Fruit fly (Drosophila melanogaster) whole organism, embryonic: ENCODE measurements around the gene Tom40.
A peak's percentile ranks its signal among the peaks of the same experiment; 100 is the strongest.

Experiments used
- Adf1 ChIP-seq: fragments of 200-800 bp; sonication (Bioruptor generic); IDR thresholded peaks from 2 replicates; pipeline ENCODE4 v1.3.6; 2022; ENCODE audit warnings: missing biosample characterization, missing genetic modification characterization
- Awh ChIP-seq: fragments of 200-800 bp; sonication (Bioruptor generic); IDR thresholded peaks from 2 replicates; pipeline ENCODE4, ENCODE4 v1.3.6; 2022; ENCODE audit warnings: missing biosample characterization, missing genetic modification characterization
- CG10274 ChIP-seq: fragments of 200-800 bp; sonication (Bioruptor generic); optimal IDR thresholded peaks from 3 replicates; lab custom pipeline; 2017; ENCODE audit warnings: missing biosample characterization, mild to moderate bottlenecking, missing genetic modification characterization
- CG10462 ChIP-seq: fragments of 200-800 bp; sonication (Bioruptor generic); optimal IDR thresholded peaks from 2 replicates; lab custom pipeline; 2016; ENCODE audit warnings: missing biosample characterization, missing genetic modification characterization
- CG10979 ChIP-seq: fragments of 200-800 bp; sonication (Bioruptor generic); optimal IDR thresholded peaks from 2 replicates; lab custom pipeline; 2018; ENCODE audit warnings: missing biosample characterization, mild to moderate bottlenecking, missing genetic modification characterization, moderate library complexity
- CG12299 ChIP-seq: fragments of 200-800 bp; sonication (Bioruptor generic); optimal IDR thresholded peaks from 2 replicates; lab custom pipeline; 2018; ENCODE audit warnings: missing biosample characterization, mild to moderate bottlenecking, missing genetic modification characterization
- CG13123 ChIP-seq: fragments of 200-800 bp; sonication (Bioruptor generic); optimal IDR thresholded peaks from 2 replicates; lab custom pipeline; 2016; ENCODE audit warnings: missing biosample characterization, missing genetic modification characterization
- CG13624 ChIP-seq: fragments of 200-800 bp; sonication (Bioruptor generic); optimal IDR thresholded peaks from 2 replicates; lab custom pipeline; 2016; ENCODE audit warnings: missing biosample characterization, missing genetic modification characterization
- CG13775 ChIP-seq: fragments of 200-800 bp; sonication (Bioruptor generic); optimal IDR thresholded peaks from 3 replicates; lab custom pipeline; 2017; ENCODE audit warnings: missing biosample characterization, mild to moderate bottlenecking, missing genetic modification characterization
- CG14050 ChIP-seq: fragments of 200-800 bp; sonication (Bioruptor generic); IDR thresholded peaks from 3 replicates; pipeline ENCODE4 v1.3.6; 2022; ENCODE audit warnings: missing biosample characterization, missing genetic modification characterization
- CG14667 ChIP-seq: fragments of 200-800 bp; sonication (Bioruptor generic); IDR thresholded peaks from 2 replicates; pipeline ENCODE4 v1.3.6; 2022; ENCODE audit warnings: missing biosample characterization, missing genetic modification characterization
- CG17802 ChIP-seq: fragments of 200-800 bp; sonication (Bioruptor generic); optimal IDR thresholded peaks from 2 replicates; lab custom pipeline; 2018; ENCODE audit warnings: missing biosample characterization, mild to moderate bottlenecking, missing genetic modification characterization, moderate library complexity
- CG30020 ChIP-seq: fragments of 200-800 bp; optimal IDR thresholded peaks from 2 replicates; lab custom pipeline; 2019; ENCODE audit warnings: missing biosample characterization, mild to moderate bottlenecking, missing genetic modification characterization, moderate library complexity
- CG4820 ChIP-seq: fragments of 200-800 bp; sonication (Bioruptor generic); optimal IDR thresholded peaks from 3 replicates; lab custom pipeline; 2016; ENCODE audit warnings: missing biosample characterization, missing genetic modification characterization
- CG6254 ChIP-seq: fragments of 200-800 bp; sonication (Bioruptor generic); optimal IDR thresholded peaks from 3 replicates; lab custom pipeline; 2017; ENCODE audit warnings: mild to moderate bottlenecking, missing biosample characterization, missing genetic modification reagents, missing genetic modification characterization
- CG9609 ChIP-seq: fragments of 200-800 bp; sonication (Bioruptor generic); optimal IDR thresholded peaks from 3 replicates; lab custom pipeline; 2016; ENCODE audit warnings: missing biosample characterization, missing genetic modification characterization
- CrebB ChIP-seq: fragments of 200-800 bp; sonication (Bioruptor generic); optimal IDR thresholded peaks from 3 replicates; lab custom pipeline; 2018; ENCODE audit warnings: missing biosample characterization, mild to moderate bottlenecking, missing genetic modification characterization
- D19B ChIP-seq: fragments of 200-800 bp; sonication (Bioruptor generic); optimal IDR thresholded peaks from 2 replicates; lab custom pipeline; 2017; ENCODE audit warnings: missing biosample characterization, mild to moderate bottlenecking, missing genetic modification characterization
- Dek ChIP-seq: fragments of 200-800 bp; sonication (Bioruptor generic); optimal IDR thresholded peaks from 3 replicates; lab custom pipeline; 2019; ENCODE audit warnings: missing biosample characterization, mild to moderate bottlenecking, missing genetic modification characterization, moderate library complexity
- Fer1 ChIP-seq: fragments of 200-800 bp; sonication (Bioruptor generic); optimal IDR thresholded peaks from 2 replicates; lab custom pipeline; 2017; ENCODE audit warnings: missing biosample characterization, mild to moderate bottlenecking, missing genetic modification characterization
- Gug ChIP-seq: fragments of 200-800 bp; sonication (Bioruptor generic); IDR thresholded peaks from 4 replicates; pipeline ENCODE4 v1.3.6; 2022; ENCODE audit warnings: missing biosample characterization, missing genetic modification characterization
- Hey ChIP-seq: fragments of 200-800 bp; sonication (Bioruptor generic); optimal IDR thresholded peaks from 3 replicates; lab custom pipeline; 2018; ENCODE audit warnings: missing biosample characterization, mild to moderate bottlenecking, missing genetic modification characterization
- Lpt ChIP-seq: fragments of >200 bp; optimal IDR thresholded peaks from 2 replicates; lab custom pipeline; 2018; ENCODE audit warnings: missing biosample characterization, missing genetic modification characterization
- Mad ChIP-seq: fragments of 200-800 bp; sonication (Bioruptor generic); optimal IDR thresholded peaks from 2 replicates; lab custom pipeline; 2016; ENCODE audit warnings: missing biosample characterization, missing genetic modification characterization
- NK7.1 ChIP-seq: fragments of 200-800 bp; sonication (Bioruptor generic); optimal IDR thresholded peaks from 3 replicates; lab custom pipeline; 2016; ENCODE audit warnings: missing biosample characterization, missing genetic modification characterization
- Nf-YC ChIP-seq: fragments of 200-800 bp; optimal IDR thresholded peaks from 3 replicates; lab custom pipeline; 2019; ENCODE audit warnings: missing biosample characterization, mild to moderate bottlenecking, missing genetic modification characterization, moderate library complexity
- Side ChIP-seq: fragments of 200-800 bp; sonication (Bioruptor generic); optimal IDR thresholded peaks from 2 replicates; lab custom pipeline; 2016; ENCODE audit warnings: missing biosample characterization, missing genetic modification characterization
- Trl ChIP-seq, 3 experiments: fragments of >200 bp in 2 of 3; fragments of 200-800 bp in 1 of 3; sonication (Bioruptor generic) in 1 of 3; optimal IDR thresholded peaks; 2 replicates in 1 of 3; 3 replicates in 2 of 3; lab custom pipeline; 2016 to 2017; ENCODE audit warnings: missing biosample characterization in 1 of 3, missing genetic modification characterization in 1 of 3
- Xrp1 ChIP-seq: fragments of 200-800 bp; sonication (Bioruptor generic); IDR thresholded peaks from 2 replicates; pipeline ENCODE4 v1.3.6; 2022; ENCODE audit warnings: missing biosample characterization, missing genetic modification characterization
- corto ChIP-seq: fragments of 200-800 bp; sonication (Bioruptor generic); optimal IDR thresholded peaks from 2 replicates; lab custom pipeline; 2016; ENCODE audit warnings: missing biosample characterization, mild to moderate bottlenecking, missing genetic modification characterization, moderate library complexity
- croc ChIP-seq: fragments of 200-800 bp; sonication (Bioruptor generic); conservative IDR thresholded peaks from 3 replicates; pipeline ENCODE4 v1.3.6; 2022; ENCODE audit warnings: missing biosample characterization, missing genetic modification characterization
- exex ChIP-seq: fragments of 200-800 bp; sonication (Bioruptor generic); optimal IDR thresholded peaks from 4 replicates; lab custom pipeline; 2018; ENCODE audit warnings: missing biosample characterization, mild to moderate bottlenecking, missing genetic modification characterization, moderate library complexity
- eyg ChIP-seq: fragments of 200-800 bp; sonication (Bioruptor generic); optimal IDR thresholded peaks from 3 replicates; lab custom pipeline; 2016; ENCODE audit warnings: missing biosample characterization, missing genetic modification characterization
- gem ChIP-seq: fragments of 200-800 bp; sonication (Bioruptor generic); optimal IDR thresholded peaks from 2 replicates; lab custom pipeline; 2019; ENCODE audit warnings: missing biosample characterization, mild to moderate bottlenecking, missing genetic modification characterization, moderate library complexity
- gsb ChIP-seq: fragments of 200-800 bp; sonication (Bioruptor generic); IDR thresholded peaks from 2 replicates; pipeline ENCODE4 v1.3.6; 2022; ENCODE audit warnings: missing biosample characterization, missing genetic modification characterization
- her ChIP-seq: fragments of 200-800 bp; sonication (Bioruptor generic); optimal IDR thresholded peaks from 2 replicates; lab custom pipeline; 2016; ENCODE audit warnings: missing biosample characterization, missing genetic modification characterization
- ken ChIP-seq: fragments of 200-800 bp; sonication (Bioruptor generic); IDR thresholded peaks from 3 replicates; pipeline ENCODE4 v1.3.6; 2022; ENCODE audit warnings: missing biosample characterization, missing genetic modification characterization
- lmd ChIP-seq: fragments of 200-800 bp; sonication (Bioruptor generic); IDR thresholded peaks from 2 replicates; pipeline ENCODE4 v1.3.6; 2022; ENCODE audit warnings: missing biosample characterization, missing genetic modification characterization
- lov ChIP-seq, 2 experiments: fragments of 200-800 bp in 1 of 2; fragments of >200 bp in 1 of 2; sonication (Bioruptor generic) in 1 of 2; IDR thresholded peaks in 1 of 2; optimal IDR thresholded peaks in 1 of 2; 2 replicates in 1 of 2; 3 replicates in 1 of 2; pipeline versions ENCODE4 v1.3.6 to Lab custom; 2017 to 2022; ENCODE audit warnings: missing biosample characterization in 1 of 2, missing genetic modification characterization in 1 of 2
- nerfin-2 ChIP-seq: fragments of 200-800 bp; sonication (Bioruptor generic); IDR thresholded peaks from 2 replicates; pipeline ENCODE4 v1.3.6; 2022; ENCODE audit warnings: missing biosample characterization, missing genetic modification characterization; ENCODE audit not compliant: partially characterized antibody
- pho ChIP-seq: fragments of 200-800 bp; sonication (Bioruptor generic); optimal IDR thresholded peaks from 2 replicates; lab custom pipeline; 2016; ENCODE audit warnings: missing biosample characterization, missing genetic modification characterization
- pros ChIP-seq: fragments of 200-800 bp; sonication (Bioruptor generic); optimal IDR thresholded peaks from 3 replicates; lab custom pipeline; 2019; ENCODE audit warnings: missing biosample characterization, mild to moderate bottlenecking, missing genetic modification characterization, moderate library complexity
- sc ChIP-seq, 3 experiments: fragments of >200 bp in 2 of 3; fragments of 200-800 bp in 1 of 3; sonication (Bioruptor generic) in 1 of 3; optimal IDR thresholded peaks; 2 replicates in 2 of 3; 3 replicates in 1 of 3; lab custom pipeline; 2017; ENCODE audit warnings: mild to moderate bottlenecking in 1 of 3, missing biosample characterization in 1 of 3, missing genetic modification characterization in 1 of 3, missing genetic modification reagents in 1 of 3
- shn ChIP-seq: fragments of 200-800 bp; sonication (Bioruptor generic); optimal IDR thresholded peaks from 3 replicates; lab custom pipeline; 2016; ENCODE audit warnings: missing biosample characterization, missing genetic modification characterization
- slou ChIP-seq: fragments of 200-800 bp; sonication (Bioruptor generic); optimal IDR thresholded peaks from 3 replicates; lab custom pipeline; 2016; ENCODE audit warnings: missing biosample characterization, missing genetic modification characterization
- tap ChIP-seq: fragments of 200-800 bp; optimal IDR thresholded peaks from 3 replicates; lab custom pipeline; 2019; ENCODE audit warnings: missing biosample characterization, mild to moderate bottlenecking, missing genetic modification characterization, moderate library complexity
- unpg ChIP-seq: fragments of 200-800 bp; sonication (Bioruptor generic); optimal IDR thresholded peaks from 3 replicates; lab custom pipeline; 2018; ENCODE audit warnings: missing biosample characterization, mild to moderate bottlenecking, missing genetic modification characterization, moderate library complexity
- vfl ChIP-seq: fragments of 200-800 bp; sonication (Bioruptor generic); optimal IDR thresholded peaks from 2 replicates; lab custom pipeline; 2016; ENCODE audit warnings: missing biosample characterization, missing genetic modification characterization

The Tom40 gene

DNA sequence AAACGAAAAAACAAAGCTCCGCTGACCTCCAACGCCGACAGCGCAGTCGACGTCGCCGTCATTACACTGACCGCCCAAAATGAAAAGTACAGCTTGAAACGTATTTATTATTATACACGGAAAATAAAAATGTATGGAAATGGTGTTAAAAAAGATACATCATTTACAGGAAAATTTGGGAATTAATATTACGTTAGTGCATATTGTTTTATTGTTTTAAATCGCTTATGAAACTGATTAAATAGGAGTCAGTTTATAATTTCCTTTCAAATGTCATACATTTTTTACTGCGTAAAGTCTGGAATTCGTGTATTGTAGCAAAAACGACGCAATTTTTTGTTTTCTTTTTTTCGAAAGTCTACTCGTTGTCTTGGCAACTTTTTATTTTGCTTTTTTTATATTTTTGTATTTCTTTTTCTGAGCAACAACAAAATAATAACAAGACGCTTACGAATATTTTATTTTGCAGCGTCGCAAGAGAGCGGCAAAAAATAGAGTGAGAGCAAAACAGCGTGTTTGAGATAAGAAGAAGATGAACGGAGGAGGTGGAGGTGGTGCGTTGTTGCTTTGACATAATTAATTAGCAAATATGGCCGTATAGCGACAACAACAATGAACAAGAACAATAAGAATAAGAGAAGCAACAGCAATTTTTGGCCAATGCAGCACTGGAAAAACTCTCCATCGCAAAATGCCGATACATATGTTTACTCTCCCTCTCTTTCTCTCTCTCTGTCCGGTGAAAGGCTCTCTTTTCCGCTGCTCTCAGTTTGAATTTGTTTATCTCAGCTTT, 44.5 kb upstream of the Tom40 start (continued):
- TF ChIP-seq CG30020 (tag; lab: Kevin White, UChicago), result no peak
- no peak for TF ChIP-seq ken (GFP tag; lab: Robert Waterston, UW)
- peak; percentile 51 for TF ChIP-seq CG4820 (GFP tag; lab: Kevin White, UChicago)
- TF ChIP-seq exex (tag; lab: Kevin White, UChicago), result no peak
- no peak for TF ChIP-seq lov (optimal IDR thresholded peaks at IDR 0.05; lab: Kevin White, UChicago)
- TF ChIP-seq lov (GFP tag; IDR thresholded peaks at IDR 0.05; lab: Robert Waterston, UW), result no peak
- no peak for TF ChIP-seq Lpt (GFP tag; lab: Kevin White, UChicago)
- TF ChIP-seq gem (tag; lab: Kevin White, UChicago), result peak; percentile 88
- peak; percentile 60 for TF ChIP-seq CG10979 (tag; lab: Kevin White, UChicago)
- TF ChIP-seq Dek, result peak; percentile 83
- TF ChIP-seq shn (GFP tag; lab: Kevin White, UChicago), result peak; percentile 71
- peak; percentile 40 for TF ChIP-seq corto (GFP tag; lab: Kevin White, UChicago)
- no peak for TF ChIP-seq pros (GFP tag; lab: Kevin White, UChicago)
- TF ChIP-seq tap (tag; lab: Kevin White, UChicago), result peak; percentile 35
- TF ChIP-seq CrebB, result peak; percentile 55
- peak; percentile 95 for TF ChIP-seq Adf1 (GFP tag; lab: Robert Waterston, UW)
- peak; percentile 31 for TF ChIP-seq CG10274 (GFP tag; lab: Kevin White, UChicago)
- TF ChIP-seq D19B (GFP tag; lab: Kevin White, UChicago), result peak; percentile 51
- peak; percentile 72 for TF ChIP-seq lmd (GFP tag; lab: Robert Waterston, UW)
- peak; percentile 93 to 98 for TF ChIP-seq Trl (optimal IDR thresholded peaks at IDR 0.05; lab: Kevin White, UChicago)
- TF ChIP-seq Trl (GFP tag; optimal IDR thresholded peaks at IDR 0.05; lab: Kevin White, UChicago), result peak; percentile 44
- TF ChIP-seq Fer1 (GFP tag; lab: Kevin White, UChicago), result peak; percentile 77
- TF ChIP-seq gsb, result peak; percentile 34
- TF ChIP-seq CG17802, result no peak
- no peak for TF ChIP-seq croc (GFP tag; lab: Robert Waterston, UW)
- peak; percentile 53 for TF ChIP-seq her (GFP tag; lab: Kevin White, UChicago)
- no peak for TF ChIP-seq CG12299 (tag; lab: Kevin White, UChicago)
- TF ChIP-seq Side (GFP tag; lab: Kevin White, UChicago), result peak; percentile 32
- peak; percentile 88 for TF ChIP-seq CG13624 (GFP tag; lab: Kevin White, UChicago)
- no peak for TF ChIP-seq Gug
- TF ChIP-seq CG10462, result peak; percentile 55
- TF ChIP-seq pho (GFP tag; lab: Kevin White, UChicago), result peak; percentile 79
- peak; percentile 21 for TF ChIP-seq vfl
- TF ChIP-seq Nf-YC, result peak; percentile 55
- peak; percentile 48; the same call in 1 of the 2 replicates for TF ChIP-seq CG14667 (GFP tag; lab: Robert Waterston, UW)
- peak; percentile 63 for TF ChIP-seq CG13775 (GFP tag; lab: Kevin White, UChicago)
- peak; percentile 63 for TF ChIP-seq Xrp1
- no peak for TF ChIP-seq CG13123 (GFP tag; lab: Kevin White, UChicago)
- TF ChIP-seq nerfin-2 (GFP tag; lab: Robert Waterston, UW), result no peak
- peak; percentile 54 for TF ChIP-seq CG9609 (GFP tag; lab: Kevin White, UChicago)
- TF ChIP-seq CG14050 (GFP tag; lab: Robert Waterston, UW), result peak; percentile 29; the same call in 1 of the 3 replicates
- peak; percentile 2 for TF ChIP-seq CG6254 (GFP tag; lab: Kevin White, UChicago)
- TF ChIP-seq slou (GFP tag; lab: Kevin White, UChicago), result peak; percentile 67
- TF ChIP-seq Hey (tag; lab: Kevin White, UChicago), result no peak
- TF ChIP-seq Awh, result no peak
- peak; percentile 80 for TF ChIP-seq unpg (GFP tag; lab: Kevin White, UChicago)
- TF ChIP-seq Mad (GFP tag; lab: Kevin White, UChicago), result peak; percentile 41
- TF ChIP-seq eyg (GFP tag; lab: Kevin White, UChicago), result peak; percentile 56
- no peak for TF ChIP-seq sc (optimal IDR thresholded peaks at IDR 0.05; lab: Kevin White, UChicago)
- TF ChIP-seq sc (GFP tag; optimal IDR thresholded peaks at IDR 0.05; lab: Kevin White, UChicago), result no peak
- peak; percentile 17 for TF ChIP-seq NK7.1 (GFP tag; lab: Kevin White, UChicago)
